Worm (Caenorhabditis elegans) whole organism, young adult: Measurements from ENCODE around the gene B0513.90.

ENCODE experiments used
- B0336.3 ChIP-seq: fragments of 200-800 bp; sonication (Bioruptor generic); IDR thresholded peaks from 2 replicates; pipeline ENCODE4 v1.3.6; 2022; ENCODE audit warnings: missing genetic modification characterization, missing compliant biosample characterization
- C17E4.6 ChIP-seq: fragments of 200-800 bp; sonication (Bioruptor generic); IDR thresholded peaks from 2 replicates; pipeline ENCODE4 v1.3.6; 2022; ENCODE audit warnings: missing genetic modification reagents, missing genetic modification characterization, missing compliant biosample characterization
- D2030.7 ChIP-seq: fragments of 200-800 bp; sonication (Bioruptor generic); IDR thresholded peaks from 2 replicates; pipeline ENCODE4 v1.3.6; 2022; ENCODE audit warnings: missing genetic modification reagents, missing genetic modification characterization, missing compliant biosample characterization
- F10E7.11 ChIP-seq: sonication (generic microtip); optimal IDR thresholded peaks from 2 replicates; lab custom pipeline; 2017; ENCODE audit warnings: mild to moderate bottlenecking, missing genetic modification characterization, moderate library complexity, missing compliant biosample characterization
- F37B4.10 ChIP-seq: fragments of 200-800 bp; sonication (Bioruptor generic); IDR thresholded peaks from 2 replicates; pipeline ENCODE4 v1.3.6; 2022; ENCODE audit warnings: missing genetic modification characterization, missing compliant biosample characterization
- F39B2.1 ChIP-seq: fragments of 200-800 bp; sonication (Bioruptor generic); IDR thresholded peaks from 2 replicates; pipeline ENCODE4 v1.3.6; 2022; ENCODE audit warnings: missing genetic modification reagents, missing genetic modification characterization, missing compliant biosample characterization
- F49E8.2 ChIP-seq: sonication (generic microtip); optimal IDR thresholded peaks from 3 replicates; lab custom pipeline; 2017; ENCODE audit warnings: missing genetic modification characterization, mild to moderate bottlenecking, missing compliant biosample characterization, antibody characterized with exemption, moderate library complexity; ENCODE audit not compliant: insufficient read depth
- K11D2.4 ChIP-seq: fragments of 200-800 bp; sonication (Bioruptor generic); IDR thresholded peaks from 2 replicates; pipeline ENCODE4 v1.3.6; 2022; ENCODE audit warnings: missing genetic modification reagents, missing genetic modification characterization, missing compliant biosample characterization
- T07F8.4 ChIP-seq: sonication (generic microtip); optimal IDR thresholded peaks from 2 replicates; lab custom pipeline; 2016; ENCODE audit warnings: mild to moderate bottlenecking, missing genetic modification characterization, moderate library complexity, missing compliant biosample characterization
- T26A5.8 ChIP-seq: sonication (generic microtip); optimal IDR thresholded peaks from 2 replicates; lab custom pipeline; 2016; ENCODE audit warnings: missing genetic modification characterization, missing compliant biosample characterization
- Y53F4B.3 ChIP-seq: fragments of 200-800 bp; sonication (Bioruptor generic); IDR thresholded peaks from 2 replicates; pipeline ENCODE4 v1.3.6; 2022; ENCODE audit warnings: missing genetic modification reagents, missing genetic modification characterization, missing compliant biosample characterization
- Y95B8A.8 ChIP-seq: fragments of 200-800 bp; sonication (Bioruptor generic); IDR thresholded peaks from 2 replicates; pipeline ENCODE4 v1.3.6; 2022; ENCODE audit warnings: missing genetic modification reagents, missing genetic modification characterization, missing compliant biosample characterization
- ZK185.1 ChIP-seq: sonication (generic microtip); optimal IDR thresholded peaks from 2 replicates; lab custom pipeline; 2016; ENCODE audit warnings: mild to moderate bottlenecking, missing genetic modification characterization, missing compliant biosample characterization; ENCODE audit not compliant: poor library complexity, severe bottlenecking
- attf-3 ChIP-seq: fragments of 200-800 bp; sonication (Bioruptor generic); conservative IDR thresholded peaks from 2 replicates; pipeline ENCODE4 v1.3.6; 2022; ENCODE audit warnings: missing genetic modification reagents, missing genetic modification characterization, missing compliant biosample characterization
- attf-5 ChIP-seq: fragments of 200-800 bp; sonication (Bioruptor generic); optimal IDR thresholded peaks from 2 replicates; lab custom pipeline; 2018; ENCODE audit warnings: mild to moderate bottlenecking, missing genetic modification characterization, missing compliant biosample characterization
- cebp-1 ChIP-seq, 2 experiments: fragments of 200-800 bp in 1 of 2; sonication (Bioruptor generic) in 1 of 2; sonication (generic microtip) in 1 of 2; IDR thresholded peaks in 1 of 2; optimal IDR thresholded peaks in 1 of 2; 2 replicates each; pipeline versions ENCODE4 v1.3.6 to Lab custom; 2017 to 2022; ENCODE audit warnings: missing compliant biosample characterization in 2 of 2, missing genetic modification characterization in 2 of 2, mild to moderate bottlenecking in 1 of 2, missing genetic modification reagents in 1 of 2, moderate library complexity in 1 of 2
- ceh-79 ChIP-seq: sonication (generic microtip); optimal IDR thresholded peaks from 2 replicates; lab custom pipeline; 2017; ENCODE audit warnings: mild to moderate bottlenecking, missing genetic modification characterization, missing compliant biosample characterization
- ceh-91 ChIP-seq: fragments of 200-800 bp; sonication (Bioruptor generic); IDR thresholded peaks from 2 replicates; pipeline ENCODE4 v1.3.6; 2022; ENCODE audit warnings: missing genetic modification reagents, missing genetic modification characterization, missing compliant biosample characterization
- dpl-1 ChIP-seq: fragments of 150-350 bp; optimal IDR thresholded peaks from 2 replicates; lab custom pipeline; 2014; ENCODE audit warnings: missing biosample characterization, missing genetic modification reagents, missing genetic modification characterization
- egl-18 ChIP-seq: fragments of 200-800 bp; sonication (Bioruptor generic); IDR thresholded peaks from 2 replicates; pipeline ENCODE4 v1.3.6; 2022; ENCODE audit warnings: missing genetic modification reagents, missing genetic modification characterization, missing compliant biosample characterization
- ekl-4 ChIP-seq: fragments of 200-800 bp; sonication (Bioruptor generic); IDR thresholded peaks from 2 replicates; pipeline ENCODE4 v1.3.6; 2022; ENCODE audit warnings: missing genetic modification reagents, missing genetic modification characterization, missing compliant biosample characterization
- gei-17 ChIP-seq: fragments of 200-800 bp; sonication (Bioruptor generic); optimal IDR thresholded peaks from 2 replicates; lab custom pipeline; 2018; ENCODE audit warnings: mild to moderate bottlenecking, missing genetic modification characterization, missing compliant biosample characterization
- him-1 ChIP-seq: sonication (generic microtip); optimal IDR thresholded peaks from 2 replicates; lab custom pipeline; 2016; ENCODE audit warnings: missing genotype, missing genetic modification reagents, missing genetic modification characterization, missing compliant biosample characterization
- hlh-12 ChIP-seq: sonication (generic microtip); optimal IDR thresholded peaks from 2 replicates; lab custom pipeline; 2016; ENCODE audit warnings: missing genetic modification characterization, missing compliant biosample characterization
- hlh-26 ChIP-seq: fragments of 200-800 bp; sonication (Bioruptor generic); conservative IDR thresholded peaks from 2 replicates; pipeline ENCODE4 v1.3.6; 2022; ENCODE audit warnings: missing genetic modification reagents, missing genetic modification characterization, missing compliant biosample characterization
- hmg-20 ChIP-seq: fragments of 200-800 bp; sonication (Bioruptor generic); IDR thresholded peaks from 2 replicates; pipeline ENCODE4 v1.3.6; 2022; ENCODE audit warnings: missing genetic modification reagents, missing genetic modification characterization, missing compliant biosample characterization
- lir-1 ChIP-seq: fragments of 200-800 bp; sonication (Bioruptor generic); conservative IDR thresholded peaks from 2 replicates; pipeline ENCODE4 v1.3.6; 2022; ENCODE audit warnings: missing genetic modification reagents, missing genetic modification characterization, missing compliant biosample characterization
- madf-10 ChIP-seq: sonication (generic microtip); optimal IDR thresholded peaks from 2 replicates; lab custom pipeline; 2016; ENCODE audit warnings: mild to moderate bottlenecking, missing genetic modification characterization, missing compliant biosample characterization
- madf-3 ChIP-seq: fragments of 200-800 bp; sonication (Bioruptor generic); IDR thresholded peaks from 2 replicates; pipeline ENCODE4 v1.3.6; 2022; ENCODE audit warnings: missing genetic modification reagents, missing genetic modification characterization, missing compliant biosample characterization
- mes-4 ChIP-seq: sonication (generic microtip); optimal IDR thresholded peaks from 2 replicates; lab custom pipeline; 2016; ENCODE audit warnings: missing genotype, missing genetic modification characterization, missing compliant biosample characterization
- mxl-1 ChIP-seq: sonication (generic microtip); optimal IDR thresholded peaks from 2 replicates; lab custom pipeline; 2016; ENCODE audit warnings: missing genetic modification characterization, missing compliant biosample characterization
- nfyb-1 ChIP-seq: fragments of 200-800 bp; sonication (Bioruptor generic); IDR thresholded peaks from 2 replicates; pipeline ENCODE4 v1.3.6; 2022; ENCODE audit warnings: missing genetic modification reagents, missing genetic modification characterization, missing compliant biosample characterization
- nhr-179 ChIP-seq: sonication (generic microtip); optimal IDR thresholded peaks from 2 replicates; lab custom pipeline; 2016; ENCODE audit warnings: mild to moderate bottlenecking, missing genetic modification characterization, missing compliant biosample characterization
- rcor-1 ChIP-seq: fragments of 200-800 bp; sonication (Bioruptor generic); IDR thresholded peaks from 2 replicates; pipeline ENCODE4 v1.3.6; 2022; ENCODE audit warnings: missing genetic modification reagents, missing genetic modification characterization, missing compliant biosample characterization
- rec-8 ChIP-seq, 2 experiments: sonication (generic microtip); optimal IDR thresholded peaks; 2 replicates each; lab custom pipeline; 2016; ENCODE audit warnings: mild to moderate bottlenecking in 2 of 2, missing genetic modification characterization in 2 of 2, missing genetic modification reagents in 2 of 2, missing genotype in 2 of 2, missing biosample characterization in 1 of 2, missing compliant biosample characterization in 1 of 2, moderate library complexity in 1 of 2
- sdz-38 ChIP-seq: sonication (generic microtip); optimal IDR thresholded peaks from 2 replicates; lab custom pipeline; 2016; ENCODE audit warnings: missing genotype, missing genetic modification characterization, missing compliant biosample characterization
- sea-2 ChIP-seq: fragments of 200-800 bp; sonication (Bioruptor generic); IDR thresholded peaks from 2 replicates; pipeline ENCODE4 v1.3.6; 2022; ENCODE audit warnings: missing genetic modification characterization, missing compliant biosample characterization
- snpc-3.4 ChIP-seq: sonication (generic microtip); optimal IDR thresholded peaks from 2 replicates; lab custom pipeline; 2017; ENCODE audit warnings: missing genetic modification characterization, mild to moderate bottlenecking, missing compliant biosample characterization, antibody characterized with exemption, moderate library complexity, missing genotype, missing genetic modification reagents
- snpc-4 ChIP-seq, 5 experiments: fragments of 150-350 bp in 1 of 5; sonication (generic microtip) in 4 of 5; optimal IDR thresholded peaks; 2 replicates each; lab custom pipeline; 2014 to 2018; ENCODE audit warnings: missing genetic modification characterization in 5 of 5, missing biosample characterization in 3 of 5, antibody characterized with exemption in 2 of 5, mild to moderate bottlenecking in 2 of 5, missing compliant biosample characterization in 2 of 5, missing genotype in 2 of 5, moderate library complexity in 2 of 5, missing genetic modification reagents in 1 of 5
- tbp1 ChIP-seq: fragments of 200-800 bp; sonication (Bioruptor generic); optimal IDR thresholded peaks from 2 replicates; lab custom pipeline; 2018; ENCODE audit warnings: mild to moderate bottlenecking, missing genetic modification characterization, missing compliant biosample characterization
- unc-62 ChIP-seq: fragments of 150-350 bp; optimal IDR thresholded peaks from 2 replicates; lab custom pipeline; 2014; ENCODE audit warnings: missing biosample characterization, missing genetic modification reagents, missing genetic modification characterization
- xnd-1 ChIP-seq: sonication (generic microtip); optimal IDR thresholded peaks from 2 replicates; lab custom pipeline; 2016; ENCODE audit warnings: missing genotype, missing genetic modification reagents, missing genetic modification characterization, missing compliant biosample characterization
- zim-3 ChIP-seq: sonication (generic microtip); optimal IDR thresholded peaks from 2 replicates; lab custom pipeline; 2017; ENCODE audit warnings: mild to moderate bottlenecking, missing genetic modification characterization, moderate library complexity, missing compliant biosample characterization
- ztf-22 ChIP-seq: fragments of 200-800 bp; sonication (Bioruptor generic); optimal IDR thresholded peaks from 2 replicates; lab custom pipeline; 2018; ENCODE audit warnings: mild to moderate bottlenecking, missing genetic modification characterization, moderate library complexity, missing compliant biosample characterization
- ztf-25 ChIP-seq: fragments of 200-800 bp; sonication (Bioruptor generic); IDR thresholded peaks from 2 replicates; pipeline ENCODE4 v1.3.6; 2022; ENCODE audit warnings: missing genetic modification reagents, missing genetic modification characterization, missing compliant biosample characterization

The B0513.90 gene

ce11 chrIV:13881754-13882275 lies 15.0 kb downstream of the B0513.90 start, which contains the start of gene rpl-29 (continued):
- no peak for TF ChIP-seq F10E7.11 (tag; lab: Kevin White, UChicago)
- peak; percentile 39 for TF ChIP-seq dpl-1 (GFP tag; lab: Kevin White, UChicago)
- TF ChIP-seq mxl-1 (tag; lab: Kevin White, UChicago), result no peak
- TF ChIP-seq snpc-4 (GFP tag; optimal IDR thresholded peaks at IDR 0.05; lab: Kevin White, UChicago), result peak; percentile 93
- peak; percentile 69 to 96 (median 94) for TF ChIP-seq snpc-4 (tag; optimal IDR thresholded peaks at IDR 0.05; lab: Kevin White, UChicago)
- TF ChIP-seq gei-17 (GFP tag; lab: Kevin White, UChicago), result peak; percentile 19
- TF ChIP-seq madf-3 (GFP tag; lab: Robert Waterston, UW), result peak; percentile 79; the same call in 1 of the 2 replicates
- TF ChIP-seq, all 124 proteins: peak for 55

DNA sequence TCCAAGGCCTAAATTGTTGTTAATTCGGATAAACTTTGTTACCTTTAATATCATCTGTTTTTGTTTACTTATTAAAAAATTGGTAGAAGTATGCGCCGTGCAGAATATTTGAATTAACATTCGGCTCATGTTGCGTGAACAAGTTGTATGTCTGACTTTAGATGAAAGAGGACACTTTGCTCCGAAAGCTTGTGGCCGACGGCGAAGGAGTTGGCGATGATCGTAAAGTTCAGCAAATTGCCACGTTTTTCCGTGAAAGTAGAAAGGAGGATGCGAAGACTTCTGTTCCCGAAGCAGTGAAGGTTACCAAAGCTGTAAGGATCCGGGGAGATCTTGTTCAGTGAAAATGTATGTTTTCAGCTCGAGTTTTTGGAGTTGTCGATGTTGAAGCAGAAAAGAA lies 15.7 kb downstream of the B0513.90 start, which contains the start of gene thoc-7:
Gene thoc-7, plus strand, starts transcription at position 162 of the 400 bp plus-strand sequence.
- no peak for TF ChIP-seq mes-4 (tag; lab: Kevin White, UChicago)
- TF ChIP-seq ztf-25 (GFP tag; lab: Robert Waterston, UW), result peak; percentile 70; the same call in 1 of the 2 replicates
- TF ChIP-seq F49E8.2 (tag; lab: Kevin White, UChicago), result peak; percentile 84
- peak; percentile 86; the same call in 1 of the 2 replicates for TF ChIP-seq ekl-4 (GFP tag; lab: Robert Waterston, UW)
- peak; percentile 91 for TF ChIP-seq B0336.3 (GFP tag; lab: Robert Waterston, UW)
- no peak for TF ChIP-seq hlh-12 (tag; lab: Kevin White, UChicago)
- no peak for TF ChIP-seq ceh-91 (GFP tag; lab: Robert Waterston, UW)
- TF ChIP-seq lir-1 (GFP tag; lab: Robert Waterston, UW), result no peak
- TF ChIP-seq T07F8.4 (tag; lab: Kevin White, UChicago), result no peak
- peak in 1 of 2 experiments; percentile 13 for TF ChIP-seq rec-8 (tag; optimal IDR thresholded peaks at IDR 0.05; lab: Kevin White, UChicago)
- no peak for TF ChIP-seq F37B4.10 (GFP tag; lab: Robert Waterston, UW)
- no peak for TF ChIP-seq C17E4.6 (GFP tag; lab: Robert Waterston, UW)
- TF ChIP-seq nfyb-1 (GFP tag; lab: Robert Waterston, UW), result peak; percentile 84
- TF ChIP-seq sdz-38 (tag; lab: Kevin White, UChicago), result no peak
- TF ChIP-seq rcor-1, result peak; percentile 71
- TF ChIP-seq unc-62 (GFP tag; lab: Kevin White, UChicago), result no peak
- TF ChIP-seq hmg-20 (GFP tag; lab: Robert Waterston, UW), result no peak
- TF ChIP-seq F10E7.11 (tag; lab: Kevin White, UChicago), result no peak
- no peak for TF ChIP-seq ZK185.1 (tag; lab: Kevin White, UChicago)
- TF ChIP-seq attf-3, result no peak
- no peak; the same call in 1 of the 2 replicates for TF ChIP-seq D2030.7
- no peak for TF ChIP-seq K11D2.4
- TF ChIP-seq xnd-1 (tag; lab: Kevin White, UChicago), result peak; percentile 24
- TF ChIP-seq snpc-3.4 (tag; lab: Kevin White, UChicago), result peak; percentile 83
- TF ChIP-seq madf-10 (tag; lab: Kevin White, UChicago), result peak; percentile 10
- TF ChIP-seq attf-5 (GFP tag; lab: Kevin White, UChicago), result no peak
- no peak for TF ChIP-seq T26A5.8
- TF ChIP-seq egl-18 (GFP tag; lab: Robert Waterston, UW), result 0 out of 2 replicates have a peak, but pooled peaks have one; percentile 15
- TF ChIP-seq cebp-1 (GFP tag; IDR thresholded peaks at IDR 0.05; lab: Robert Waterston, UW), result no peak
- peak; percentile 18 for TF ChIP-seq cebp-1 (tag; optimal IDR thresholded peaks at IDR 0.05; lab: Kevin White, UChicago)
- TF ChIP-seq nhr-179 (tag; lab: Kevin White, UChicago), result no peak
- no peak for TF ChIP-seq hlh-26 (GFP tag; lab: Robert Waterston, UW)
- peak; percentile 71 for TF ChIP-seq tbp1 (GFP tag; lab: Kevin White, UChicago)
- TF ChIP-seq Y95B8A.8 (GFP tag; lab: Robert Waterston, UW), result 0 out of 2 replicates have a peak, but pooled peaks have one; percentile 5
- TF ChIP-seq ztf-22 (GFP tag; lab: Kevin White, UChicago), result no peak
- peak; percentile 90 for TF ChIP-seq F39B2.1 (GFP tag; lab: Robert Waterston, UW)
- no peak for TF ChIP-seq ceh-79 (tag; lab: Kevin White, UChicago)
- no peak for TF ChIP-seq Y53F4B.3 (GFP tag; lab: Robert Waterston, UW)
- TF ChIP-seq sea-2, result no peak
- peak; percentile 21 for TF ChIP-seq zim-3 (tag; lab: Kevin White, UChicago)
- TF ChIP-seq mxl-1 (tag; lab: Kevin White, UChicago), result peak; percentile 19
- TF ChIP-seq him-1 (tag; lab: Kevin White, UChicago), result no peak
